Worm (Caenorhabditis elegans) whole organism, L4 larva: ENCODE results near the gene Y41C4A.32.
A peak's percentile ranks its signal among the peaks of the same experiment; 100 is the strongest.

ENCODE experiments used
- Y48G9A.11 ChIP-seq: fragments of 200-800 bp; sonication (Bioruptor generic); IDR thresholded peaks from 2 replicates; pipeline ENCODE4 v1.3.6; 2022; ENCODE audit warnings: missing genetic modification reagents, missing genetic modification characterization, missing compliant biosample characterization
- Y5F2A.4 ChIP-seq: fragments of 200-800 bp; sonication (Bioruptor generic); optimal IDR thresholded peaks from 2 replicates; lab custom pipeline; 2018; ENCODE audit warnings: mild to moderate bottlenecking, missing genetic modification characterization, missing compliant biosample characterization
- aha-1 ChIP-seq: fragments of 150-350 bp; peaks from one replicate; lab custom pipeline; 2014; ENCODE audit warnings: missing biosample characterization, missing genetic modification characterization
- ceh-20 ChIP-seq: fragments of 200-800 bp; sonication (Bioruptor generic); IDR thresholded peaks from 2 replicates; pipeline ENCODE4 v1.3.6; 2022; ENCODE audit warnings: missing genetic modification reagents, missing genetic modification characterization, missing compliant biosample characterization
- ceh-32 ChIP-seq: sonication (generic microtip); optimal IDR thresholded peaks from 2 replicates; lab custom pipeline; 2016; ENCODE audit warnings: mild to moderate bottlenecking, missing genetic modification characterization, missing compliant biosample characterization; ENCODE audit not compliant: poor library complexity
- ceh-44 ChIP-seq: fragments of 200-800 bp; sonication (Bioruptor generic); IDR thresholded peaks from 2 replicates; pipeline ENCODE4 v1.3.6; 2022; ENCODE audit warnings: missing genetic modification reagents, missing genetic modification characterization, missing compliant biosample characterization
- daf-12 ChIP-seq: fragments of 150-350 bp; optimal IDR thresholded peaks from 2 replicates; lab custom pipeline; 2014; ENCODE audit warnings: missing biosample characterization, missing genetic modification reagents, missing genetic modification characterization
- daf-16 ChIP-seq, 3 experiments: sonication (generic microtip); optimal IDR thresholded peaks; 2 replicates each; lab custom pipeline; 2016 to 2017; ENCODE audit warnings: missing genetic modification characterization in 3 of 3, missing genetic modification reagents in 3 of 3, mild to moderate bottlenecking in 2 of 3, missing compliant biosample characterization in 2 of 3, missing biosample characterization in 1 of 3, moderate library complexity in 1 of 3
- dmd-6 ChIP-seq: fragments of 200-800 bp; sonication (Bioruptor generic); IDR thresholded peaks from 2 replicates; pipeline ENCODE4 v1.3.6; 2022; ENCODE audit warnings: missing genetic modification reagents, missing genetic modification characterization, missing compliant biosample characterization
- dmd-8 ChIP-seq: fragments of 200-800 bp; sonication (Bioruptor generic); IDR thresholded peaks from 2 replicates; pipeline ENCODE4 v1.3.6; 2022; ENCODE audit warnings: missing genetic modification characterization, missing compliant biosample characterization
- duxl-1 ChIP-seq: sonication (generic microtip); optimal IDR thresholded peaks from 2 replicates; lab custom pipeline; 2016; ENCODE audit warnings: mild to moderate bottlenecking, missing genetic modification characterization, moderate library complexity, missing compliant biosample characterization; ENCODE audit not compliant: poor library complexity
- dve-1 ChIP-seq: sonication (generic microtip); optimal IDR thresholded peaks from 2 replicates; lab custom pipeline; 2017; ENCODE audit warnings: antibody characterized with exemption, mild to moderate bottlenecking, missing genetic modification characterization, missing compliant biosample characterization; ENCODE audit not compliant: insufficient read depth
- fkh-10 ChIP-seq: fragments of 150-350 bp; optimal IDR thresholded peaks from 2 replicates; lab custom pipeline; 2014; ENCODE audit warnings: missing biosample characterization, missing genetic modification reagents, missing genetic modification characterization
- gei-8 ChIP-seq: fragments of 200-800 bp; sonication (Bioruptor generic); optimal IDR thresholded peaks from 2 replicates; lab custom pipeline; 2018; ENCODE audit warnings: mild to moderate bottlenecking, missing genetic modification characterization, missing compliant biosample characterization
- hlh-11 ChIP-seq: fragments of 200-800 bp; sonication (Bioruptor generic); optimal IDR thresholded peaks from 2 replicates; lab custom pipeline; 2018; ENCODE audit warnings: mild to moderate bottlenecking, missing genetic modification characterization, missing compliant biosample characterization
- hlh-30 ChIP-seq: sonication (generic microtip); optimal IDR thresholded peaks from 2 replicates; lab custom pipeline; 2017; ENCODE audit warnings: antibody characterized with exemption, mild to moderate bottlenecking, missing genetic modification characterization, missing compliant biosample characterization; ENCODE audit not compliant: insufficient read depth
- lin-1 ChIP-seq: fragments of 200-800 bp; sonication (Bioruptor generic); IDR thresholded peaks from 2 replicates; pipeline ENCODE4 v1.3.6; 2022; ENCODE audit warnings: missing genetic modification reagents, missing genetic modification characterization, missing compliant biosample characterization
- lin-15B ChIP-seq: fragments of 150-350 bp; sonication (generic microtip); optimal IDR thresholded peaks from 3 replicates; lab custom pipeline; 2014; ENCODE audit warnings: missing biosample characterization, missing genetic modification characterization
- lin-39 ChIP-seq: fragments of 150-350 bp; optimal IDR thresholded peaks from 2 replicates; lab custom pipeline; 2014; ENCODE audit warnings: missing biosample characterization, missing genetic modification reagents, missing genetic modification characterization
- lsy-2 ChIP-seq, 2 experiments: fragments of 150-350 bp in 1 of 2; sonication (generic microtip) in 1 of 2; optimal IDR thresholded peaks; 2 replicates each; lab custom pipeline; 2014 to 2017; ENCODE audit warnings: missing biosample characterization in 2 of 2, missing genetic modification characterization in 2 of 2
- mdl-1 ChIP-seq, 2 experiments: fragments of 150-350 bp in 1 of 2; sonication (generic microtip) in 1 of 2; optimal IDR thresholded peaks; 2 replicates each; lab custom pipeline; 2014 to 2017; ENCODE audit warnings: missing biosample characterization in 2 of 2, missing genetic modification characterization in 2 of 2
- mxl-2 ChIP-seq: fragments of 200-800 bp; sonication (Bioruptor generic); conservative IDR thresholded peaks from 2 replicates; pipeline ENCODE4 v1.3.6; 2022; ENCODE audit warnings: missing genetic modification reagents, missing genetic modification characterization, missing compliant biosample characterization
- mxl-3 ChIP-seq: fragments of 200-800 bp; sonication (Bioruptor generic); optimal IDR thresholded peaks from 2 replicates; lab custom pipeline; 2018; ENCODE audit warnings: mild to moderate bottlenecking, missing genetic modification characterization, missing compliant biosample characterization
- nhr-102 ChIP-seq: sonication (generic microtip); optimal IDR thresholded peaks from 2 replicates; lab custom pipeline; 2016; ENCODE audit warnings: mild to moderate bottlenecking, missing genetic modification characterization, moderate library complexity, missing compliant biosample characterization
- nhr-25 ChIP-seq: sonication (generic microtip); optimal IDR thresholded peaks from 2 replicates; lab custom pipeline; 2017; ENCODE audit warnings: missing genetic modification characterization, mild to moderate bottlenecking, missing compliant biosample characterization, antibody characterized with exemption, moderate library complexity, borderline replicate concordance; ENCODE audit not compliant: insufficient read depth
- nhr-28 ChIP-seq: fragments of 150-350 bp; optimal IDR thresholded peaks from 2 replicates; lab custom pipeline; 2014; ENCODE audit warnings: missing biosample characterization, missing genetic modification characterization
- nhr-41 ChIP-seq: fragments of 200-800 bp; sonication (Bioruptor generic); IDR thresholded peaks from 2 replicates; pipeline ENCODE4 v1.3.6; 2022; ENCODE audit warnings: missing genetic modification reagents, missing genetic modification characterization, missing compliant biosample characterization
- nhr-42 ChIP-seq: fragments of 200-800 bp; sonication (Bioruptor generic); IDR thresholded peaks from 2 replicates; pipeline ENCODE4 v1.3.6; 2022; ENCODE audit warnings: missing genetic modification characterization, missing compliant biosample characterization
- nhr-77 ChIP-seq: fragments of 150-350 bp; optimal IDR thresholded peaks from 2 replicates; lab custom pipeline; 2014; ENCODE audit warnings: missing biosample characterization, missing genetic modification characterization
- saeg-2 ChIP-seq: fragments of 200-800 bp; sonication (Bioruptor generic); IDR thresholded peaks from 2 replicates; pipeline ENCODE4 v1.3.6; 2022; ENCODE audit warnings: missing genetic modification reagents, missing genetic modification characterization, missing compliant biosample characterization
- spr-1 ChIP-seq: sonication (generic microtip); optimal IDR thresholded peaks from 2 replicates; lab custom pipeline; 2016; ENCODE audit warnings: mild to moderate bottlenecking, missing genetic modification characterization, missing compliant biosample characterization
- spr-3 ChIP-seq: fragments of 200-800 bp; sonication (Bioruptor generic); optimal IDR thresholded peaks from 2 replicates; lab custom pipeline; 2018; ENCODE audit warnings: mild to moderate bottlenecking, missing genetic modification characterization, missing compliant biosample characterization
- ztf-7 ChIP-seq: fragments of 150-350 bp; optimal IDR thresholded peaks from 2 replicates; lab custom pipeline; 2014; ENCODE audit warnings: missing biosample characterization, missing genetic modification characterization

Gene Y41C4A.32

DNA sequence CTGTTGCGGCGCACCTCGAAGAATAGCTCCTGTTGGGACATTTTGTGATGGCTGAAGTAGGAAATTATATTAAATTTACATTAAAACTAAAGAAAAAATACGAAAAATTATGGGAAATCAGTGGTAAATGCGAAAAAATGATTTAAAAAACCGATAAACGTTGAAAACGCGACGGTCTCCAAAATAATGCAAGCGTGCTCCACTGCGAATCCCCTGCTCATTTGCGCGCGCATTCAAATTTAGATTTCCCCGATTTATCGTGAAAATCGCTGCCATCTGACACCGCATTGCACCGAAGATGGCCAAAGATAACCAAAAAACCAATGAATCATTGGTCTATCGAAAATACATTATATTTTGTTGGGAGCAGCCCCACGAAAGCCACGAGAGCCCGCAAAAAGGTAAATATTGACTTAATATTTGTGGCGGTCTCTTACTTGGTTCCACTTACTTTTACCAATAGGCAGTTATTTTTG, 2.1 kb upstream of the Y41C4A.32 start, which contains the start of the genes elb-1 and Y41C4A.11 (continued):
- TF ChIP-seq fkh-10 (GFP tag; lab: Kevin White, UChicago) (peak; percentile 5), ztf-7 (no peak), spr-3 (GFP tag; lab: Kevin White, UChicago) (no peak), saeg-2 (GFP tag; lab: Robert Waterston, UW) (no peak), dmd-6 (no peak), ceh-44 (GFP tag; lab: Robert Waterston, UW) (no peak), hlh-30 (tag; lab: Kevin White, UChicago) (peak; percentile 69), lin-39 (tag; lab: Kevin White, UChicago) (no peak), nhr-41 (GFP tag; lab: Robert Waterston, UW) (no peak), ceh-20 (no peak), gei-8 (GFP tag; lab: Kevin White, UChicago) (no peak), Y48G9A.11 (no peak), dve-1 (tag; lab: Kevin White, UChicago) (peak; percentile 36), mxl-3 (GFP tag; lab: Kevin White, UChicago) (no peak), nhr-42 (GFP tag; lab: Robert Waterston, UW) (no peak)
- TF ChIP-seq, all 104 proteins: peak for 18

DNA sequence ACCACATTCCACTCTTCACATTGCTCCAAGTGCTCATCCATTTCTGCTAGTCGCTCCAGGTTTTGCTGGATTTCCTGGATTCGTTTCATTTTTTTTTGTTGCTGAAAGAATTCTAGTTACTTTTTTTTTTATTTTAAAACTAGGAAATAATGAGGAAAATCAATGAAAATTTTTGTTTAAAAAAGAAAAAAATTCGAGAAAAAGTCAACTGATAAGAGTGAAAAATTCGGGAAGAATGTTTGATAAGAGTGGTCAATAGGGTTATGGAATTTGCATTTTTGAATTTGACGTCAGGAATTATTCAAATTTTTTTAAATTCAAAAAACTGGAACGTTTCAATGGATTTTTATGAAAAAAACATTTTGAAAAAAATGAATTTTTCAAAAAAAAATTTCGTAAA, 5.1 kb downstream of the Y41C4A.32 start, which contains the start of gene Y41C4A.12:
TSS of gene Y41C4A.12 (minus strand) at position 101 of the 400 bp plus-strand sequence.
- no peak for TF ChIP-seq fkh-10 (GFP tag; lab: Kevin White, UChicago)
- no peak for TF ChIP-seq daf-16 (GFP tag; optimal IDR thresholded peaks at IDR 0.05; lab: Kevin White, UChicago)
- peak; percentile 31 for TF ChIP-seq daf-16 (tag; optimal IDR thresholded peaks at IDR 0.05; lab: Kevin White, UChicago)
- TF ChIP-seq dmd-8 (GFP tag; lab: Robert Waterston, UW): no peak
- TF ChIP-seq, all 104 proteins: peak for 1

DNA sequence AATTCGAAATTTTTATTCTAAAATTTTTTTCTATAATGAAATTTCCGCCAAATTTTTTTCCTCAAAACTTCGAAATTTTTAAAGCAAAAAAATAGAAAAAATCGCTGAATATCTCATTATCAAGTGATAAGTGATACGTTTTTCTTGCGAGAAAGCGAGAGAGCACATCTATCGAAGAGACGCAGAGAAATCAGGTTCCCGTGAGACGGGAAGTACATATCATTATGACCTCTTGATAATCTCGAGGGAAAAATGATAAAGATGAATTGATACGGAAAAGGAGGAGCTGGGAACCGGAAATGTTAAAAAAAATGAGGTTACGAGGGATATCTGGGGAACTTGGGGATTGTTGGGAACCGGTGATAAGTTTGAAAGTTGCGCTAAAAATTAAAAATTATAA, 5.5 kb downstream of the Y41C4A.32 start:
- peak; percentile 3 for TF ChIP-seq nhr-28
- no peak for TF ChIP-seq daf-12 (tag; lab: Kevin White, UChicago)
- peak; percentile 43 for TF ChIP-seq dmd-6
- no peak for TF ChIP-seq spr-1 (tag; lab: Kevin White, UChicago)
- no peak for TF ChIP-seq ceh-32 (tag; lab: Kevin White, UChicago)
- peak; percentile 39; the same call in 1 of the 2 replicates for TF ChIP-seq lin-1 (GFP tag; lab: Robert Waterston, UW)
- no peak for TF ChIP-seq mdl-1 (tag; optimal IDR thresholded peaks at IDR 0.05; lab: Kevin White, UChicago)
- no peak for TF ChIP-seq Y5F2A.4 (GFP tag; lab: Kevin White, UChicago)
- no peak for TF ChIP-seq nhr-102 (tag; lab: Kevin White, UChicago)
- no peak for TF ChIP-seq lin-15B (tag; lab: Kevin White, UChicago)
- peak; percentile 17 for TF ChIP-seq hlh-11 (tag; lab: Kevin White, UChicago)
- TF ChIP-seq lsy-2 (tag; optimal IDR thresholded peaks at IDR 0.05; lab: Kevin White, UChicago): no peak
- no peak for TF ChIP-seq nhr-77 (tag; lab: Kevin White, UChicago)
- TF ChIP-seq hlh-30 (tag; lab: Kevin White, UChicago): peak; percentile 68
- TF ChIP-seq nhr-41 (GFP tag; lab: Robert Waterston, UW): peak; percentile 55; the same call in 1 of the 2 replicates
- TF ChIP-seq mxl-2 (GFP tag; lab: Robert Waterston, UW): no peak
- no peak for TF ChIP-seq duxl-1 (tag; lab: Kevin White, UChicago)
- TF ChIP-seq, all 104 proteins: peak for 6

DNA sequence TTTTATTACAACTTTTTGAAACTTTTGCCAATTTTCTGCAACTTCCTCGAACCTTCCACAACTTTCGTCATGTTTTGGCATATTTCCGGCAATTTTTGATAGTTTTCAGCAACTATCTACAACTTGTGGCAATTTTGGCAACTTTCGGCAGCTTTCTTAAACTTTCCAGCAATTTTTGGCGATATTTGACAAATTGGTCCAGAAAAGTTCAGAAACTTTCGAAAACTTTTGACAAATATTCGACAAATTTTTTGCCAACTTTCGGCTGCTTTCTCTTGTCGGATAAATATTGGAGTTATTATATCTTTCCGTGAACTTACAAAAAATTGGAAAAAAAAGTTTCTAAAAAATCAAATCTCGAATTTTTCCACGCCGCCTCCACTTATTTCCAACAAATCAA, 8.8 kb downstream of the Y41C4A.32 start, which contains the start of gene Y41C4A.18:
TSS of gene Y41C4A.18 (plus strand) at position 301 of the 400 bp plus-strand sequence.
- TF ChIP-seq aha-1 (tag; lab: Kevin White, UChicago) (peak; percentile 39), nhr-77 (tag; lab: Kevin White, UChicago) (no peak), nhr-25 (no peak)
